Fruit fly (Drosophila melanogaster) S2 (cell line): ENCODE results near the gene Ptp61F.

Source experiments
- CG8478 ChIP-seq: fragments of >200 bp; optimal IDR thresholded peaks from 2 replicates; lab custom pipeline; 2018
- CTCF ChIP-seq, 2 experiments: fragments of >200 bp; optimal IDR thresholded peaks; 2 replicates each; lab custom pipeline; 2018

DNA sequence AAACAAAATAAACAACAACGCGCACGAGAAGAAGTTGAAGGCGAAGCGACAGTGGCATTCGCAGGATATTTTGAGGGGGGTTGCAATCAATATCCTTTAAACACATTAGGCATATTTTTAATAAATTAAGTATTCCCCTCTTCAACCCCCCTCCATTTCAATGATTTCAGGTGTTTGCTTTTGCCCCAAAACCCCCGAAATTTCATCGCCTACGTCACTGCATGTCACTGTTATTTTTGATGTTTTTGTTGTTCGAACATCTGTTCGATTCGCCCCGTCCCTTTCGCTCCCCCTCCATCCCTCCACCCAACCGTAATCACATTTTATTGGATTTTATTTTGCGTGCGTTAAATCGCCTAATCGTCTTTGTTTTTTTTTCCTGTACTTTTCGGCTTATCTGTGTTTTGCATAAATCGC lies 106.8 kb downstream of the Ptp61F start:
- TF ChIP-seq CTCF (optimal IDR thresholded peaks at IDR 0.05; lab: Kevin White, UChicago) = no peak
- no peak for TF ChIP-seq CG8478 (lab: Kevin White, UChicago)
